Fruit fly (Drosophila melanogaster): ENCODE data around the gene mRRF1.

Gene mRRF1

dm6 chr3L:9358713-9359040, 5.5 kb upstream of the mRRF1 start, which contains the start of the genes UGP and Svip:
Gene UGP, minus strand, starts transcription at chr3L:9358935.
Gene Svip, plus strand, starts transcription at chr3L:9358999.
- TF ChIP-seq Abd-B (GFP tag; optimal IDR thresholded peaks at IDR 0.05) (no peak), Hnf4 (GFP tag; optimal IDR thresholded peaks at IDR 0.05) (peak; percentile 35), CG9705 (GFP tag; optimal IDR thresholded peaks at IDR 0.05) (no peak), psq (GFP tag; optimal IDR thresholded peaks at IDR 0.05) (peak; percentile 57), usp (GFP tag; optimal IDR thresholded peaks at IDR 0.05) (no peak), sage (GFP tag; optimal IDR thresholded peaks at IDR 0.05) (peak; percentile 45), Dif (GFP tag; optimal IDR thresholded peaks at IDR 0.05; ENCODE audit: partially characterized antibody) (no peak), Mio (GFP tag; optimal IDR thresholded peaks at IDR 0.05) (no peak), Jra (GFP tag; optimal IDR thresholded peaks at IDR 0.05) (no peak), Sp1 (GFP tag; optimal IDR thresholded peaks at IDR 0.05) (peak; percentile 5), brk (GFP tag; optimal IDR thresholded peaks at IDR 0.05) (peak; percentile 56), sv (GFP tag; optimal IDR thresholded peaks at IDR 0.05) (no peak), HLH106 (tag; optimal IDR thresholded peaks at IDR 0.05) (no peak), OdsH (GFP tag; optimal IDR thresholded peaks at IDR 0.05) (peak; percentile 27), foxo (GFP tag; optimal IDR thresholded peaks at IDR 0.05) (peak; percentile 19 to 38), dl (GFP tag; optimal IDR thresholded peaks at IDR 0.05; ENCODE audit: insufficient read depth in 1 of 2, partially characterized antibody in 2 of 2) (no peak), Rel (GFP tag; optimal IDR thresholded peaks at IDR 0.05) (no peak), Rel (tag; optimal IDR thresholded peaks at IDR 0.05) (peak; percentile 31), woc (GFP tag; optimal IDR thresholded peaks at IDR 0.05) (no peak), ey (GFP tag; optimal IDR thresholded peaks at IDR 0.05) (no peak), rgr (GFP tag; optimal IDR thresholded peaks at IDR 0.05) (peak; percentile 36), h (GFP tag; optimal IDR thresholded peaks at IDR 0.05) (no peak), N (GFP tag; optimal IDR thresholded peaks at IDR 0.05) (no peak), Hr83 (GFP tag; optimal IDR thresholded peaks at IDR 0.05; ENCODE audit: poor library complexity, severe bottlenecking) (peak; percentile 57), CG32264 (GFP tag; optimal IDR thresholded peaks at IDR 0.05) (no peak), fru (GFP tag; optimal IDR thresholded peaks at IDR 0.05) (no peak), dmrt93B (GFP tag; optimal IDR thresholded peaks at IDR 0.05) (no peak)

dm6 chr3L:9360217-9360692, 3.9 kb upstream of the mRRF1 start, which contains the start of gene Pdxk:
Gene Pdxk, plus strand, starts transcription at chr3L:9360316.
- TF ChIP-seq Dif (GFP tag; optimal IDR thresholded peaks at IDR 0.05; ENCODE audit: partially characterized antibody), result peak; percentile 28
- TF ChIP-seq Hr83 (GFP tag; optimal IDR thresholded peaks at IDR 0.05; ENCODE audit: poor library complexity, severe bottlenecking), result no peak
- no peak for TF ChIP-seq HLH106 (tag; optimal IDR thresholded peaks at IDR 0.05)
- peak; percentile 42 for TF ChIP-seq rgr (GFP tag; optimal IDR thresholded peaks at IDR 0.05)
- peak in 1 of 2 experiments; percentile 35 for TF ChIP-seq dl (GFP tag; optimal IDR thresholded peaks at IDR 0.05; ENCODE audit: insufficient read depth in 1 of 2, partially characterized antibody in 2 of 2)
- TF ChIP-seq Rel (GFP tag; optimal IDR thresholded peaks at IDR 0.05), result no peak
- TF ChIP-seq Rel (tag; optimal IDR thresholded peaks at IDR 0.05), result peak; percentile 87
- TF ChIP-seq ey (GFP tag; optimal IDR thresholded peaks at IDR 0.05), result no peak
- TF ChIP-seq Dfd (GFP tag; optimal IDR thresholded peaks at IDR 0.05), result no peak
- no peak for TF ChIP-seq sv (GFP tag; optimal IDR thresholded peaks at IDR 0.05)
- TF ChIP-seq Sp1 (GFP tag; optimal IDR thresholded peaks at IDR 0.05), result peak; percentile 51

DNA sequence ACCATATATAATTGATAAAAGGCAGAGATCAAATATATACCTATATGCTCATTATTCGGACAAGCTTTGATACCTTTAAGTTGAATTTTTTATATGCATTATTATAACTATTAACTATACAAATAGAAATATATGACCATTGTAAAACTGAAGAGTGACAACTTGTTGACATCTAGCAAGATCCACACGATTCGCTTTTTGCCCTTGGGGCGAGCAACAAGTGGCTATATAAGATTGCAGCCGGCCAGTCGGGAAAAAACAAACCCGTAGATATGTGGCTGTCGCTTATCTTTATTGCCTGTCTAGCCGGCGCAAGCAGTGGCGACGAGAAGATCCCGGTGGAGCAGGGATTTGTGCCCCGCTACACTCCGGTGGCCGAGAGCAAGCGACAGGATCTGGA, 2.3 kb upstream of the mRRF1 start, which contains the start of gene CG34456:
Gene CG34456, plus strand, starts transcription at position 215 of the 400 bp plus-strand sequence.
- TF ChIP-seq Rel (GFP tag; optimal IDR thresholded peaks at IDR 0.05) (no peak), Rel (tag; optimal IDR thresholded peaks at IDR 0.05) (peak; percentile 83), Vsx2 (GFP tag; optimal IDR thresholded peaks at IDR 0.05; ENCODE audit: partially characterized antibody) (no peak), br (GFP tag; optimal IDR thresholded peaks at IDR 0.05) (peak; percentile 51)

DNA sequence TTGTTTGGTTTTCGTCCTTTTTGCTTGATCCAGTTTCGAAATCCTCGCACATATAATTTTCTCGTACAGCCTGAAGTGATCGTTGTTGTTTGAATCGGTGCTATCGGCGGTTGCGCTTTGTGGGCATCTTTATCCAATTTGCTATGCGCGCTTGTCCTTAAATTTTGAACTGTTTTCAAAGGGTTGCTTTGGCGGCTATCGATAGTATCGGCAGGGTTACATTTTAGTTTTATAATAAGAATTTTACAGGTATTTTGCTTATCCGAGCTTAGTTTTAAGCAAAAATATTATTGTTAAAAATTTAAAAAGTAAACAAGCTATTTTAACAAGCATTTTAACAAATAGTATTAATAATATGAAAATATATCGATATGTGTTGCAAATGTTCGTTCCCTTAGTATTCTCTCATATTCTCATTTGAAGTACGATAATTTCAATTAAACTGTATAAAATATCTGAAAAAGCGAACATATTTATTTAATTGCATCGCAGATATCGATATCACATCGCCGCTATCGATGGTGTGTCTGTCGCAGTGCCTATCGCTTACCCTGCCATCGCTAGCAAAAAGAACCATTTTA, 2.8 kb downstream of the mRRF1 start, which contains the start of the genes Klp67A and CG4452:
Gene Klp67A, minus strand, starts transcription at position 197 of the 581 bp plus-strand sequence.
Gene CG4452, plus strand, starts transcription at position 528 of the 581 bp plus-strand sequence.
- TF ChIP-seq Sp1 (GFP tag; optimal IDR thresholded peaks at IDR 0.05) (no peak), Vsx2 (GFP tag; optimal IDR thresholded peaks at IDR 0.05; ENCODE audit: partially characterized antibody) (no peak), br (GFP tag; optimal IDR thresholded peaks at IDR 0.05) (no peak), GATAd (GFP tag; optimal IDR thresholded peaks at IDR 0.05) (no peak), pan (optimal IDR thresholded peaks at IDR 0.05) (no peak), CrebA (GFP tag; optimal IDR thresholded peaks at IDR 0.05; ENCODE audit: borderline replicate concordance) (no peak), Dfd (GFP tag; optimal IDR thresholded peaks at IDR 0.05) (no peak), sv (GFP tag; optimal IDR thresholded peaks at IDR 0.05) (no peak), Mio (GFP tag; optimal IDR thresholded peaks at IDR 0.05) (no peak), sage (GFP tag; optimal IDR thresholded peaks at IDR 0.05) (no peak), Hr83 (GFP tag; optimal IDR thresholded peaks at IDR 0.05; ENCODE audit: poor library complexity, severe bottlenecking) (peak; percentile 15), psq (GFP tag; optimal IDR thresholded peaks at IDR 0.05) (peak; percentile 99), dmrt93B (GFP tag; optimal IDR thresholded peaks at IDR 0.05) (no peak), Myc (optimal IDR thresholded peaks at IDR 0.05) (peak; percentile 20), Rel (GFP tag; optimal IDR thresholded peaks at IDR 0.05) (no peak), Rel (tag; optimal IDR thresholded peaks at IDR 0.05) (no peak), foxo (GFP tag; optimal IDR thresholded peaks at IDR 0.05) (peak in 1 of 2 experiments; percentile 64), rgr (GFP tag; optimal IDR thresholded peaks at IDR 0.05) (peak; percentile 40), HLH106 (tag; optimal IDR thresholded peaks at IDR 0.05) (peak; percentile 41), Jra (GFP tag; optimal IDR thresholded peaks at IDR 0.05) (peak; percentile 68), ey (GFP tag; optimal IDR thresholded peaks at IDR 0.05) (peak; percentile 20), Hnf4 (GFP tag; optimal IDR thresholded peaks at IDR 0.05) (peak; percentile 48), dl (GFP tag; optimal IDR thresholded peaks at IDR 0.05; ENCODE audit: insufficient read depth in 1 of 2, partially characterized antibody in 2 of 2) (no peak), usp (GFP tag; optimal IDR thresholded peaks at IDR 0.05) (no peak), brk (GFP tag; optimal IDR thresholded peaks at IDR 0.05) (no peak), fru (GFP tag; optimal IDR thresholded peaks at IDR 0.05) (no peak), OdsH (GFP tag; optimal IDR thresholded peaks at IDR 0.05) (peak; percentile 9), jim (GFP tag; optimal IDR thresholded peaks at IDR 0.05) (no peak), Hr78 (GFP tag; optimal IDR thresholded peaks at IDR 0.05) (no peak), dsf (GFP tag; optimal IDR thresholded peaks at IDR 0.05; ENCODE audit: borderline replicate concordance) (peak; percentile 59), woc (GFP tag; optimal IDR thresholded peaks at IDR 0.05) (no peak), CG9705 (GFP tag; optimal IDR thresholded peaks at IDR 0.05) (peak; percentile 24), h (GFP tag; optimal IDR thresholded peaks at IDR 0.05) (no peak)

Data from whole organism, wandering third instar larva.